Worm (Caenorhabditis elegans): ENCODE results near the gene C31E10.6.

DNA sequence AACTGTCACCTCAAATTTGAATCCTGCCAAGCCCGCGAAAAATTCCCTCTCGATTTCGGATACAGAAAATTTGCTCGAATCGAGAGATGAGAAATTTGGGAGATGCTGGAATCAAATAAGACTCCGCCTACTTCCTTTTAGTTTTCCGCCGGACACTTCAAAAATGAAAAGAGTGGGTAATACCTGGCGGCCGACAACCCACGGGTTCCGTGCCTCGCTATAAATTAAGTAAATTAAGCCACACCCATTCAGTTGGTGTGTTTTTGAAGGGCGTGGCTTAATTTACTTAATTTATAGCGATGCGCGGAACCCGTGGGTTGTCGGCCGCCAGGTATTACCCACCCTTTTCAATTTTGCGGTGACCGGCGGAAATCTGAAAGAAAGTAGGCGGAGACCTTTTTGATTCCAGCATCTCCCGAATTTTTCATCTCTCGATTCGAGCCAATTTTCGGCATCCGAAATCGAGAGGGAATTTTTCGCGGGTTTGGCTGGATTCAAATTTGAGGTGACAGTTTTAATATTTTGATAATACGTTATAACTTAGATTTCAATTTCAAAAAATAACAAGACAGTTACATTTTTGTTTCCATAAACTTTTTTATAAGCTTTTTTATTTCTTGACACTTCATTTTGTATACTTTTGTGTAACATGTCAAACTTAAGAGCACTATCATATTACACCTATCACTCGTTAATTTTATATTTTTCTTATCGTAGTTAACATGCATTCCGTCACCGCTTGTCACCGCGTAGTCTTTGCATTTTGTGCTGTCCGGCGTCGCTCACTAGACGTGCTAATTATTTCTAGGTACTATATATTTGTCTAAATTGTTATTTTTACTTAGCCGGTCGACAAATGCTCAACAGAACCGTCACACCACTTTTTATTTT, 49.2 kb upstream of the C31E10.6 start:
- TF ChIP-seq mdl-1 (tag; optimal IDR thresholded peaks at IDR 0.05) (no peak), aly-2 (tag; optimal IDR thresholded peaks at IDR 0.05) (no peak), egl-27 (tag; optimal IDR thresholded peaks at IDR 0.05) (no peak), ceh-82 (tag; optimal IDR thresholded peaks at IDR 0.05) (no peak), elt-3 (tag; optimal IDR thresholded peaks at IDR 0.05) (no peak), snpc-4 (tag; optimal IDR thresholded peaks at IDR 0.05) (no peak)
